Fruit fly (Drosophila melanogaster) whole organism, embryonic: Measurements from ENCODE around the gene Cpr67Fa1.

Experiments used
- Awh ChIP-seq: fragments of 200-800 bp; sonication (Bioruptor generic); IDR thresholded peaks from 2 replicates; pipeline ENCODE4, ENCODE4 v1.3.6; 2022; ENCODE audit warnings: missing biosample characterization, missing genetic modification characterization
- Bgb ChIP-seq: fragments of 200-800 bp; sonication (Bioruptor generic); IDR thresholded peaks from 2 replicates; pipeline ENCODE4 v1.3.6; 2022; ENCODE audit warnings: missing biosample characterization, missing genetic modification characterization; ENCODE audit not compliant: partially characterized antibody
- Bteb2 ChIP-seq: fragments of 200-800 bp; sonication (Bioruptor generic); optimal IDR thresholded peaks from 2 replicates; lab custom pipeline; 2016; ENCODE audit warnings: missing biosample characterization, missing genetic modification characterization
- CG11085 ChIP-seq: fragments of 200-800 bp; sonication (Bioruptor generic); IDR thresholded peaks from 2 replicates; pipeline ENCODE4 v1.3.6; 2022; ENCODE audit warnings: missing biosample characterization, missing genetic modification characterization
- CG11093 ChIP-seq: fragments of 200-800 bp; sonication (Bioruptor generic); IDR thresholded peaks from 3 replicates; pipeline ENCODE4 v1.3.6; 2022; ENCODE audit warnings: missing biosample characterization, missing genetic modification characterization
- CG11504 ChIP-seq: fragments of 200-800 bp; sonication (Bioruptor generic); optimal IDR thresholded peaks from 3 replicates; lab custom pipeline; 2019; ENCODE audit warnings: missing biosample characterization, mild to moderate bottlenecking, missing genetic modification characterization, moderate library complexity
- CG11695 ChIP-seq: fragments of 200-800 bp; sonication (Bioruptor generic); IDR thresholded peaks from 3 replicates; pipeline ENCODE4 v1.3.6; 2022; ENCODE audit warnings: missing biosample characterization, missing genetic modification characterization
- CG12071 ChIP-seq: fragments of 200-800 bp; sonication (Bioruptor generic); optimal IDR thresholded peaks from 3 replicates; lab custom pipeline; 2018; ENCODE audit warnings: missing biosample characterization, mild to moderate bottlenecking, missing genetic modification characterization
- CG12659 ChIP-seq: fragments of 200-800 bp; sonication (Bioruptor generic); optimal IDR thresholded peaks from 3 replicates; lab custom pipeline; 2017; ENCODE audit warnings: mild to moderate bottlenecking, missing biosample characterization, missing genetic modification reagents, missing genetic modification characterization
- CG13296 ChIP-seq: fragments of 200-800 bp; sonication (Bioruptor generic); optimal IDR thresholded peaks from 3 replicates; lab custom pipeline; 2018; ENCODE audit warnings: missing biosample characterization, mild to moderate bottlenecking, missing genetic modification characterization
- CG14965 ChIP-seq: fragments of 200-800 bp; sonication (Bioruptor generic); optimal IDR thresholded peaks from 2 replicates; lab custom pipeline; 2016; ENCODE audit warnings: missing biosample characterization, missing genetic modification characterization, borderline replicate concordance
- CG15696 ChIP-seq: fragments of 200-800 bp; sonication (Bioruptor generic); optimal IDR thresholded peaks from 2 replicates; lab custom pipeline; 2019; ENCODE audit warnings: missing biosample characterization, mild to moderate bottlenecking, missing genetic modification characterization, moderate library complexity
- CG17802 ChIP-seq: fragments of 200-800 bp; sonication (Bioruptor generic); optimal IDR thresholded peaks from 2 replicates; lab custom pipeline; 2018; ENCODE audit warnings: missing biosample characterization, mild to moderate bottlenecking, missing genetic modification characterization, moderate library complexity
- CG18764 ChIP-seq: fragments of 200-800 bp; sonication (Bioruptor generic); optimal IDR thresholded peaks from 3 replicates; lab custom pipeline; 2016; ENCODE audit warnings: missing biosample characterization, missing genetic modification characterization
- CG2678 ChIP-seq: fragments of 200-800 bp; sonication (Bioruptor generic); optimal IDR thresholded peaks from 3 replicates; lab custom pipeline; 2019; ENCODE audit warnings: missing biosample characterization, mild to moderate bottlenecking, missing genetic modification characterization, moderate library complexity
- CG30403 ChIP-seq: fragments of 200-800 bp; sonication (Bioruptor generic); optimal IDR thresholded peaks from 3 replicates; lab custom pipeline; 2016; ENCODE audit warnings: missing biosample characterization, missing genetic modification characterization
- CG33557 ChIP-seq: fragments of 200-800 bp; sonication (Bioruptor generic); optimal IDR thresholded peaks from 2 replicates; lab custom pipeline; 2019; ENCODE audit warnings: missing biosample characterization, mild to moderate bottlenecking, missing genetic modification characterization, moderate library complexity
- CG43689 ChIP-seq: fragments of 200-800 bp; sonication (Bioruptor generic); IDR thresholded peaks from 2 replicates; pipeline ENCODE4 v1.3.6; 2022; ENCODE audit warnings: missing biosample characterization, missing genetic modification characterization
- CG5953 ChIP-seq: fragments of 200-800 bp; sonication (Bioruptor generic); IDR thresholded peaks from 2 replicates; pipeline ENCODE4 v1.3.6; 2022; ENCODE audit warnings: missing biosample characterization, missing genetic modification characterization
- CG6175 ChIP-seq: fragments of 200-800 bp; sonication (Bioruptor generic); IDR thresholded peaks from 3 replicates; pipeline ENCODE4 v1.3.6; 2022; ENCODE audit warnings: missing biosample characterization, missing genetic modification characterization
- CG7271 ChIP-seq: fragments of 200-800 bp; sonication (Bioruptor generic); optimal IDR thresholded peaks from 2 replicates; lab custom pipeline; 2018; ENCODE audit warnings: missing biosample characterization, mild to moderate bottlenecking, missing genetic modification characterization, moderate library complexity
- CG7556 ChIP-seq: fragments of 200-800 bp; sonication (Bioruptor generic); optimal IDR thresholded peaks from 2 replicates; lab custom pipeline; 2017; ENCODE audit warnings: missing biosample characterization, mild to moderate bottlenecking, missing genetic modification characterization
- Dek ChIP-seq: fragments of 200-800 bp; sonication (Bioruptor generic); optimal IDR thresholded peaks from 3 replicates; lab custom pipeline; 2019; ENCODE audit warnings: missing biosample characterization, mild to moderate bottlenecking, missing genetic modification characterization, moderate library complexity
- Dref ChIP-seq: fragments of 200-800 bp; sonication (Bioruptor generic); IDR thresholded peaks from 2 replicates; pipeline ENCODE4 v1.3.6; 2022; ENCODE audit warnings: missing biosample characterization, missing genetic modification characterization
- Drgx ChIP-seq: fragments of 200-800 bp; sonication (Bioruptor generic); IDR thresholded peaks from 2 replicates; pipeline ENCODE4 v1.3.6; 2022; ENCODE audit warnings: missing biosample characterization, missing genetic modification characterization
- Ets65A ChIP-seq: fragments of 200-800 bp; sonication (Bioruptor generic); peaks from one replicate; lab custom pipeline; 2016; ENCODE audit warnings: missing biosample characterization, missing genetic modification characterization
- H15 ChIP-seq: fragments of 200-800 bp; sonication (Bioruptor generic); IDR thresholded peaks from 3 replicates; pipeline ENCODE4 v1.3.6; 2022; ENCODE audit warnings: missing biosample characterization, missing genetic modification characterization
- HLH54F ChIP-seq: fragments of 200-800 bp; sonication (Bioruptor generic); optimal IDR thresholded peaks from 3 replicates; lab custom pipeline; 2016; ENCODE audit warnings: missing biosample characterization, missing genetic modification characterization
- Lpt ChIP-seq: fragments of >200 bp; optimal IDR thresholded peaks from 2 replicates; lab custom pipeline; 2018; ENCODE audit warnings: missing biosample characterization, missing genetic modification characterization
- Med ChIP-seq: fragments of 200-800 bp; sonication (Bioruptor generic); peaks from one replicate; lab custom pipeline; 2016; ENCODE audit warnings: missing biosample characterization, missing genetic modification characterization, mild to moderate bottlenecking, inconsistent platforms, moderate library complexity
- Nf-YB ChIP-seq: fragments of 200-800 bp; sonication (Bioruptor generic); optimal IDR thresholded peaks from 3 replicates; lab custom pipeline; 2019; ENCODE audit warnings: missing biosample characterization, mild to moderate bottlenecking, missing genetic modification characterization, moderate library complexity
- Opbp ChIP-seq: fragments of 200-800 bp; sonication (Bioruptor generic); IDR thresholded peaks from 3 replicates; pipeline ENCODE4 v1.3.6; 2022; ENCODE audit warnings: missing biosample characterization, missing genetic modification characterization; ENCODE audit not compliant: partially characterized antibody
- Side ChIP-seq: fragments of 200-800 bp; sonication (Bioruptor generic); optimal IDR thresholded peaks from 2 replicates; lab custom pipeline; 2016; ENCODE audit warnings: missing biosample characterization, missing genetic modification characterization
- Xrp1 ChIP-seq: fragments of 200-800 bp; sonication (Bioruptor generic); IDR thresholded peaks from 2 replicates; pipeline ENCODE4 v1.3.6; 2022; ENCODE audit warnings: missing biosample characterization, missing genetic modification characterization
- ara ChIP-seq: fragments of 200-800 bp; sonication (Bioruptor generic); IDR thresholded peaks from 2 replicates; pipeline ENCODE4 v1.3.6; 2022; ENCODE audit warnings: missing biosample characterization, missing genetic modification characterization
- ash1 ChIP-seq: fragments of 200-800 bp; sonication (Bioruptor generic); optimal IDR thresholded peaks from 2 replicates; lab custom pipeline; 2018; ENCODE audit warnings: missing biosample characterization, mild to moderate bottlenecking, missing genetic modification characterization
- cg ChIP-seq: fragments of 200-800 bp; sonication (Bioruptor generic); optimal IDR thresholded peaks from 3 replicates; lab custom pipeline; 2019; ENCODE audit warnings: missing biosample characterization, mild to moderate bottlenecking, missing genetic modification characterization, moderate library complexity
- disco-r ChIP-seq: fragments of 200-800 bp; sonication (Bioruptor generic); optimal IDR thresholded peaks from 2 replicates; lab custom pipeline; 2016; ENCODE audit warnings: missing biosample characterization, missing genetic modification characterization
- dmrt11E ChIP-seq: fragments of 200-800 bp; sonication (Bioruptor generic); optimal IDR thresholded peaks from 3 replicates; lab custom pipeline; 2018; ENCODE audit warnings: missing biosample characterization, mild to moderate bottlenecking, missing genetic modification characterization, moderate library complexity
- dpn ChIP-seq, 2 experiments: fragments of 200-800 bp; sonication (Bioruptor generic); optimal IDR thresholded peaks; 3 replicates each; lab custom pipeline; 2016; ENCODE audit warnings: missing biosample characterization in 2 of 2, missing genetic modification characterization in 2 of 2
- eyg ChIP-seq: fragments of 200-800 bp; sonication (Bioruptor generic); optimal IDR thresholded peaks from 3 replicates; lab custom pipeline; 2016; ENCODE audit warnings: missing biosample characterization, missing genetic modification characterization
- lab ChIP-seq: fragments of 200-800 bp; sonication (Bioruptor generic); optimal IDR thresholded peaks from 3 replicates; lab custom pipeline; 2017; ENCODE audit warnings: missing biosample characterization, missing genetic modification characterization, mild to moderate bottlenecking, moderate library complexity, missing genetic modification reagents
- lmd ChIP-seq: fragments of 200-800 bp; sonication (Bioruptor generic); IDR thresholded peaks from 2 replicates; pipeline ENCODE4 v1.3.6; 2022; ENCODE audit warnings: missing biosample characterization, missing genetic modification characterization
- pan ChIP-seq, 4 experiments: fragments of >200 bp in 3 of 4; fragments of 200-800 bp in 1 of 4; sonication (Bioruptor generic) in 1 of 4; optimal IDR thresholded peaks in 3 of 4; IDR thresholded peaks in 1 of 4; 2 replicates each; pipeline versions ENCODE4 v1.3.6 to Lab custom; 2017 to 2022; ENCODE audit warnings: missing biosample characterization in 2 of 4, missing genetic modification characterization in 2 of 4, mixed read lengths in 1 of 4
- repo ChIP-seq: fragments of 200-800 bp; sonication (Bioruptor generic); optimal IDR thresholded peaks from 2 replicates; lab custom pipeline; 2016; ENCODE audit warnings: missing biosample characterization, missing genetic modification characterization
- scrt ChIP-seq: fragments of 200-800 bp; sonication (Bioruptor generic); optimal IDR thresholded peaks from 2 replicates; lab custom pipeline; 2018; ENCODE audit warnings: missing biosample characterization, mild to moderate bottlenecking, missing genetic modification characterization, moderate library complexity
- slbo ChIP-seq: fragments of 200-800 bp; sonication (Bioruptor generic); IDR thresholded peaks from 2 replicates; pipeline ENCODE4 v1.3.6; 2022; ENCODE audit warnings: missing biosample characterization, missing genetic modification characterization
- sqz ChIP-seq: fragments of 200-800 bp; sonication (Bioruptor generic); optimal IDR thresholded peaks from 3 replicates; lab custom pipeline; 2018; ENCODE audit warnings: missing biosample characterization, mild to moderate bottlenecking, missing genetic modification characterization
- tna ChIP-seq: fragments of 200-800 bp; sonication (Bioruptor generic); IDR thresholded peaks from 2 replicates; pipeline ENCODE4 v1.3.6; 2022; ENCODE audit warnings: missing biosample characterization, missing genetic modification characterization; ENCODE audit not compliant: partially characterized antibody
- trem ChIP-seq: fragments of 200-800 bp; optimal IDR thresholded peaks from 3 replicates; lab custom pipeline; 2019; ENCODE audit warnings: missing biosample characterization, mild to moderate bottlenecking, missing genetic modification characterization, moderate library complexity
- ttk ChIP-seq: fragments of 200-800 bp; sonication (Bioruptor generic); IDR thresholded peaks from 2 replicates; pipeline ENCODE4 v2.1.2; 2022; ENCODE audit warnings: missing biosample characterization, missing genetic modification characterization

The Cpr67Fa1 gene

dm6 chr3L:10931430-10931829, 41.6 kb downstream of the Cpr67Fa1 start (continued):
- TF ChIP-seq CG17802 (tag; lab: Kevin White, UChicago), result no peak
- TF ChIP-seq CG11504 (tag; lab: Kevin White, UChicago), result peak; percentile 66
- no peak for TF ChIP-seq slbo (GFP tag; lab: Robert Waterston, UW)
- TF ChIP-seq CG6175 (GFP tag; lab: Robert Waterston, UW), result no peak
- TF ChIP-seq Nf-YB (GFP tag; lab: Kevin White, UChicago), result no peak
- TF ChIP-seq ash1, result no peak
- TF ChIP-seq Side (GFP tag; lab: Kevin White, UChicago), result no peak
- TF ChIP-seq cg (GFP tag; lab: Kevin White, UChicago), result no peak
- TF ChIP-seq CG15696, result no peak
- TF ChIP-seq Xrp1, result peak; percentile 64; the same call in 1 of the 2 replicates
- TF ChIP-seq CG18764, result no peak
- TF ChIP-seq Ets65A (GFP tag; lab: Kevin White, UChicago), result no peak
- TF ChIP-seq CG7556 (GFP tag; lab: Kevin White, UChicago), result peak; percentile 39
- TF ChIP-seq repo, result no peak
- TF ChIP-seq Drgx, result peak; percentile 86
- no peak for TF ChIP-seq CG11085 (GFP tag; lab: Robert Waterston, UW)
- no peak for TF ChIP-seq CG33557 (GFP tag; lab: Kevin White, UChicago)
- TF ChIP-seq Dek (tag; lab: Kevin White, UChicago), result no peak
- peak; percentile 6 for TF ChIP-seq lab (GFP tag; lab: Kevin White, UChicago)
- TF ChIP-seq ara, result no peak
- TF ChIP-seq Opbp, result no peak
- TF ChIP-seq pan (optimal IDR thresholded peaks at IDR 0.05; lab: Kevin White, UChicago), result no peak
- peak in 1 of 2 experiments; percentile 25 for TF ChIP-seq pan (GFP tag; optimal IDR thresholded peaks at IDR 0.05 in 1 of 2, IDR thresholded peaks at IDR 0.05 in 1 of 2)
- TF ChIP-seq CG12659 (GFP tag; lab: Kevin White, UChicago), result peak; percentile 15
- no peak for TF ChIP-seq Lpt (GFP tag; lab: Kevin White, UChicago)
- TF ChIP-seq CG30403, result peak; percentile 31
- TF ChIP-seq HLH54F, result no peak
- no peak for TF ChIP-seq Bteb2 (GFP tag; lab: Kevin White, UChicago)
- peak; percentile 47 for TF ChIP-seq dmrt11E (tag; lab: Kevin White, UChicago)
- TF ChIP-seq lmd (GFP tag; lab: Robert Waterston, UW), result peak; percentile 42
- TF ChIP-seq CG14965 (GFP tag; lab: Kevin White, UChicago), result no peak
- no peak for TF ChIP-seq CG43689 (GFP tag; lab: Robert Waterston, UW)
- no peak for TF ChIP-seq tna
- TF ChIP-seq disco-r (GFP tag; lab: Kevin White, UChicago), result no peak
- TF ChIP-seq CG12071, result no peak
- TF ChIP-seq H15, result no peak
- no peak for TF ChIP-seq scrt (GFP tag; lab: Kevin White, UChicago)
- peak; percentile 20 for TF ChIP-seq trem (tag; lab: Kevin White, UChicago)
- no peak for TF ChIP-seq Awh (GFP tag; lab: Robert Waterston, UW)
- TF ChIP-seq dpn (GFP tag; optimal IDR thresholded peaks at IDR 0.05; lab: Kevin White, UChicago), result peak in 1 of 2 experiments; percentile 9
- TF ChIP-seq Med (GFP tag; lab: Kevin White, UChicago), result no peak
- 0 out of 2 replicates have a peak, but pooled peaks have one; percentile 20 for TF ChIP-seq ttk (GFP tag; lab: Robert Waterston, UW)
- no peak for TF ChIP-seq CG7271 (tag; lab: Kevin White, UChicago)
- TF ChIP-seq Dref (GFP tag; lab: Robert Waterston, UW), result no peak
- no peak for TF ChIP-seq Bgb (GFP tag; lab: Robert Waterston, UW)
- TF ChIP-seq CG5953, result no peak
- TF ChIP-seq CG13296 (GFP tag; lab: Kevin White, UChicago), result no peak
- no peak for TF ChIP-seq sqz (GFP tag; lab: Kevin White, UChicago)
- TF ChIP-seq CG11093, result peak; percentile 31; the same call in 1 of the 3 replicates
- peak; percentile 58 for TF ChIP-seq CG2678 (tag; lab: Kevin White, UChicago)
- no peak for TF ChIP-seq eyg (GFP tag; lab: Kevin White, UChicago)
- TF ChIP-seq CG11695, result peak; percentile 19; the same call in 1 of the 3 replicates
